Fruit fly (Drosophila melanogaster) ovary, adult (tissue): Measurements from ENCODE around the gene CG2258.
A peak's percentile ranks its signal among the peaks of the same experiment; 100 is the strongest.

Experiments
- CG17801 ChIP-seq: fragments of 200-800 bp; optimal IDR thresholded peaks from 2 replicates; lab custom pipeline; 2019; ENCODE audit warnings: missing biosample characterization, mild to moderate bottlenecking, missing genetic modification characterization, moderate library complexity; ENCODE audit not compliant: partially characterized antibody

CG2258 gene

DNA sequence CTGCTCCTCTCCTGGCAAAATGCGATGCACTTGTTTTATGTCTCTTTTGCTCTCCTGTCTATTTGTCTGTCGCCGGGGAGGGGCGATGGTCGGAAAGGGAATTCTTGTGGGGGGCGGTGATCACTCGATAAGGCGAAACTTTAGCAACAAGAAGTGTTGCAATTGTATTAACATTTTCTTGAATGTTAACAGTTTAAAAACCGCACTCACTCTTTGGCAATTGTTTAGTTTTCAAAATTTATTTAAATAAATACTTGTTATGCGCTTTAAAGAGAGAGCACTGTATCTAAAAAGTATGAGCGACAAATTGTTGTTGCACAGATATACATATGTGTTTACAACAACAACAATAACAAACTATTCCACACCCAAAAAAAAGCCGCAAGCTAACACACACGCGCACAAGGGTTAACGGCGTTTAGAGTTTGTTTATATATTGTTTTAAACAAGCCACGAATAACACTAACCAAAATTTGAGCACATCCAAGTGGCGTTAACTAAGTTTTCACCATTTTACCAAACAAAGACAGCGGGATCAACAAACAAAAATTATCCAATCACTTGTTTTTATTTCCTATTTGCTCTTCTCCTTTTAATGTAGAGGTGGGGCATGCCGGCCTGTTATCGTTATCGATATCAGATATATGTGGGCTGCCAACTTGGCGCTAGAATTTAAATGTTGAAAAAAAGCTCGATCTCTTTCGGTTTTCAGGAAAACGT, at the start of gene CG2258:
CG2258 (minus strand) TSS at position 617 of the 720 bp plus-strand sequence.
- TF ChIP-seq CG17801 (GFP tag; lab: Kevin White, UChicago): peak; percentile 98

DNA sequence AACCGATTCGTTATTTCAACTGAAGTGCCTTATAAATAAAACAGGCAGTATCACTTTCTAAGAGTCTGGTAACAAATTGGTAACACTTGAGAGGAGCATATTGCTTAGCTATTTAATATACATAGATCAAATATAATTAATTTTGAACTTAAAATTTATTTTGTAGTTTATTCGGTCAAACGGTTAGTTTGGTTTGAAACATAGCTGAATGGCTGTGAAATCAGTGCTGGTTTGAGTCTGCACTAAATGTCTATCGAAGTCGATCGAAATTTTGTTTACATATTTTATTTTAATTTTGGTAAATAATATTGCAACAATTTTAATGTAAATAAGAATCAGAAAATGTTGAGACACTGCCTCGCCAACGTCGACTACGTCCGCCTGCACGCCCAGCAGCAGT, 46.7 kb upstream of the CG2258 start, which contains the start of gene CG10959:
CG10959 (plus strand) TSS at position 228 of the 400 bp plus-strand sequence.
- no peak for TF ChIP-seq CG17801 (GFP tag; lab: Kevin White, UChicago)

- no peak for TF ChIP-seq CG17801 (GFP tag; lab: Kevin White, UChicago)
These were observed 45.8 kb upstream of the CG2258 start, which contains the start of gene CG15336 for dm6 chrX:8147649-8148048. Gene CG15336 (plus strand): TSS chrX:8147949.

DNA sequence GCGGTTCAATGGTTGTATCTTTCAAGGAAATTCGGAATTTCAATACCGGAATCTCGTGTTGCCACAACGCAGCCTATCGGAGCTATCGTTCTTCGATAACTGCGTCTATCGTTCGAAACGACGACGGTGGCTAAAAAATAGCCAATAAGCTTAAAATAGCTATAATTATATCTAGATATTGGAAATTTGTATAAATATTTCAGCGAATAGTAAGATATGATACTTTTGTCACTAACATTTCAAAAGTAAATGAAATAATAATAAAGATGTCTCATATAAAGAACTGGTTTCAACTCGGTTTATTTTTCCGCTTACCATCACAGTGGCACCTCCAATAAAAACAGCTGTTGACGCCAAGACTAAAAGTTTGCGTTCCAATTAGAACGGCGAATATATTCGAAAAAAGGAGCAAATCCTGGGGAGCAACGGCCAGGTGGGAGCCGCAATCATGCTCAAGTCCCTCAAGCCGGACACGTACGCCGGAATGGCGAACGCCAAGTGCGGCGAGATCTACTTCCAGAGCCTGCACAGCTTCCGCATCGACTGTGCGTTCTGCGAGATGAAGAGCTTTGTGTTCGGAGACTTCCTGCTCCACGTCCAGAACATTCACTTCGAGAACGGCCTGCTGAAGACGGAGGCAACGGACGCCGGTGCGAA, 43.7 kb upstream of the CG2258 start, which contains the start of the genes alpha-PheRS and CG2129:
alpha-PheRS (minus strand) TSS at position 102 of the 657 bp plus-strand sequence.
CG2129 (plus strand) TSS at position 339 of the 657 bp plus-strand sequence.
- peak; percentile 75 for TF ChIP-seq CG17801 (GFP tag; lab: Kevin White, UChicago)

- TF ChIP-seq CG17801 (GFP tag; lab: Kevin White, UChicago): peak; percentile 97
These were observed 41.6 kb upstream of the CG2258 start, which contains the start of gene CG17982 for dm6 chrX:8143537-8143936. Gene CG17982 (minus strand): TSS chrX:8143835.

DNA sequence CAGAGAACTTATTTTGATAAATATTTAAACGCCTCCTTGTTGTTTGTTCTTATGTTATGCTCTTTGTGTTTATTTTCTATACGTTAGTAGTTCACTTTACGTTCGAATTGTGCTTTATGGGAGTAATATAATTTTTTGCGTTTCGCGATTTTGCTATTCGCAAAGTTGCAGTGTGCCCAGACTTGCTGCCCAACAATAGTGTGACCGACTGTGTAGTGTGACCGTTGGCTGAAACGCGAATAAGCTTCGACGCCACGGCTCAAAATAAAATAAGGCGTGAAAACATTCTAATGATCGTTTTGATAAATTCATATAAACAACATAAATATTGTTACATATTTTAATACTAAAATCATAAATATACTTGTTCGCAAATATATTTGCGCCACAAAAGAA, 40.2 kb upstream of the CG2258 start, which contains the start of gene Smox:
Smox (minus strand) TSS at position 213 of the 396 bp plus-strand sequence.
- no peak for TF ChIP-seq CG17801 (GFP tag; lab: Kevin White, UChicago)

dm6 chrX:8141353-8142066, 39.6 kb upstream of the CG2258 start:
- no peak for TF ChIP-seq CG17801 (GFP tag; lab: Kevin White, UChicago)

dm6 chrX:8140707-8141106, 38.8 kb upstream of the CG2258 start:
- no peak for TF ChIP-seq CG17801 (GFP tag; lab: Kevin White, UChicago)

- no peak for TF ChIP-seq CG17801 (GFP tag; lab: Kevin White, UChicago)
These were observed 35.4 kb upstream of the CG2258 start for dm6 chrX:8137285-8137684.

DNA sequence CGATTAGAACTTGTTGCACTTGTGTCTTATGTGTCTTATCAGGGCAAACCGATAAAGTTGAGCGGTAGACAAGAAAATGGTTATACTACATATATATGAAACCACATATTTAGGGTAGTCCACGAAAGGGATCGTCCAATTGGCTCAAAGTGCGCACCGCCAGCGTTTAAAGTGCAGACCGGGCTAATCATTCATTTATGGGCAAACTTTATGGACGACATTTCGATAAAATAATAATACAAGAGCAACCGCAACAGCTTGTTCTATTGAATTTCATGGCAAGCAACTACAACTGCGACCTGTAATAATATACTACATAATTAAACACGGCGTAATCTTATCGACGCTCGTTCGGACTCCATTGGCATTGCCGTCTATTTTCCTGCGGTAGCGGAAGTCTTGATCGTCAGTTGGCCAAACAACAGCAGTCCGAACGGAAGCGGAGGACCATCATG, 33.6 kb upstream of the CG2258 start, which contains the start of the genes cyr and CG2120:
cyr (minus strand) TSS at position 294 of the 455 bp plus-strand sequence.
CG2120 (plus strand) TSS at position 405 of the 455 bp plus-strand sequence.
- TF ChIP-seq CG17801 (GFP tag; lab: Kevin White, UChicago): no peak

dm6 chrX:8131693-8132313, 29.9 kb upstream of the CG2258 start, which contains the start of gene CG10958:
Gene CG10958 (plus strand): TSS chrX:8132285.
- peak; percentile 69 for TF ChIP-seq CG17801 (GFP tag; lab: Kevin White, UChicago)

DNA sequence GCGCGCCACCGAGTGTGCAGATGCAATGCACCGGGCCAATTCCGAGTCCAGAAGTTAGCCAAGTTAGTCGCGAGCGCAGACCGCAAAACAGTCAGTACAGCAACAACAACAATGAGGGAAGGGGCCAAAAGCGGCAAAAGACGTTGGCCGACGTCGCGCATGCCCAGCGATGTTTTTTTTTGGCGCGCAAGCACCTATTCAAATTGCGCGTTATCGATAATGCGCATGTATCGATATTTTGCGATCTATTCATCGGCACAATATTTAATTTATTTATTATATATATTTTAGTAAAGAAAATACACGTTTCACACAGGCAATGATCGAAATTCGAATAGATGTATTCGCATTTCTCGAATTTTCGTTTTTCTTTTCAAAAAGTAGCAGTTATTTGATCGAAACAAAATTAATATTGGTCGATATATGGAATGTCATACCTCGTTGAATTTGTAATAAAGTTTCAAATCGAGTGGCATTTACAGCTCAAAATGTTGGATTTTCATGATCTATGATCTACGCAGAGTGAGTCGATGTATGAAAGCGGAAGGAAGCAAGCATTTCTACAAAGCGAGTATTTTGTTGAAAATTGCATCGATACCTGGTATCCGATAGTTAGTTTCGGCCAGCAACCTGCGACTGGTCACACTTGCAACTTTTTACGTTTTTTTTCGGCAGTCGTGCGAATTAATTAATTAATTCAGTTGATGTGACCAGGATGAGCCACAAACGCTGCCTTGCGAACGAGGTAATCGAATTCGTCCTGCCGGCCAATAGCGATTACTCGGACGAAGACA, 27.5 kb upstream of the CG2258 start, which contains the start of gene CG2116:
CG2116 (plus strand) TSS at position 609 of the 794 bp plus-strand sequence.
- peak; percentile 40 for TF ChIP-seq CG17801 (GFP tag; lab: Kevin White, UChicago)

DNA sequence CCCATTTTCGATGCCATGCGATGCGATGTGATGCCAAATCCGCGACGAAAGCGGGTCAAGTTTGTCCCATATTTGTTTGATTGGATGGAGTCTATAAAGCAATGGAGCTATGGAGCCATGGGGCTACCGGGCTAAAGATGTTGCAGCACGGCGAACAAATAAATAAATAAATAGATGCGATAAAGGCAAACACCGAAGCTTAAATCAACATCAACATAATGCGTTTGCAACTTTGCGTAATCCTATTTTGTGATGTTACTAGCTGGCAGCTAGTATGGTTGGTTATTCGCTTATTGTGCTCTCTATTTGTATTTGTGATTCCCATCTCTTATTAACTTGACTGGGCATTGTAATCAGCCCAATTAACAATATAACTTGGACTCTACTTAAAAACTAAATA, 26.2 kb upstream of the CG2258 start:
- TF ChIP-seq CG17801 (GFP tag; lab: Kevin White, UChicago): no peak
